Fruit fly (Drosophila melanogaster) whole organism, wandering third instar larva: Measurements from ENCODE around the gene Cyp318a1.

ENCODE experiments used
- Abd-B ChIP-seq: fragments of >200 bp; optimal IDR thresholded peaks from 2 replicates; lab custom pipeline; 2017; ENCODE audit warnings: missing biosample characterization, missing genetic modification characterization
- CG32264 ChIP-seq: fragments of 200-800 bp; sonication (Bioruptor generic); optimal IDR thresholded peaks from 2 replicates; lab custom pipeline; 2016; ENCODE audit warnings: missing biosample characterization, missing genetic modification characterization
- CG9705 ChIP-seq: fragments of 200-800 bp; sonication (Bioruptor generic); optimal IDR thresholded peaks from 2 replicates; lab custom pipeline; 2018; ENCODE audit warnings: missing biosample characterization, mild to moderate bottlenecking, missing genetic modification characterization
- CrebA ChIP-seq: fragments of 200-800 bp; sonication (Bioruptor generic); optimal IDR thresholded peaks from 2 replicates; lab custom pipeline; 2016; ENCODE audit warnings: missing biosample characterization, mild to moderate bottlenecking, missing genetic modification characterization, borderline replicate concordance
- Dfd ChIP-seq: fragments of >200 bp; optimal IDR thresholded peaks from 2 replicates; lab custom pipeline; 2017; ENCODE audit warnings: missing biosample characterization, missing genetic modification characterization
- GATAd ChIP-seq: sonication (Bioruptor generic); optimal IDR thresholded peaks from 2 replicates; lab custom pipeline; 2016; ENCODE audit warnings: missing biosample characterization, missing genetic modification characterization
- HLH106 ChIP-seq: fragments of 200-800 bp; optimal IDR thresholded peaks from 3 replicates; lab custom pipeline; 2019; ENCODE audit warnings: missing biosample characterization, mild to moderate bottlenecking, missing genetic modification characterization, moderate library complexity
- Hnf4 ChIP-seq: fragments of 200-800 bp; sonication (Bioruptor generic); optimal IDR thresholded peaks from 2 replicates; lab custom pipeline; 2016; ENCODE audit warnings: missing biosample characterization, mild to moderate bottlenecking, missing genetic modification characterization
- Hr78 ChIP-seq: fragments of >200 bp; optimal IDR thresholded peaks from 2 replicates; lab custom pipeline; 2017; ENCODE audit warnings: missing biosample characterization, missing genetic modification characterization
- Hr83 ChIP-seq: fragments of 200-300 bp; sonication (Bioruptor generic); optimal IDR thresholded peaks from 2 replicates; lab custom pipeline; 2016; ENCODE audit warnings: missing biosample characterization, mild to moderate bottlenecking, missing genetic modification characterization, moderate library complexity; ENCODE audit not compliant: poor library complexity, severe bottlenecking
- Jra ChIP-seq: sonication (Bioruptor generic); optimal IDR thresholded peaks from 2 replicates; lab custom pipeline; 2016; ENCODE audit warnings: missing biosample characterization, missing genetic modification characterization
- Mio ChIP-seq: sonication (Bioruptor generic); optimal IDR thresholded peaks from 2 replicates; lab custom pipeline; 2016; ENCODE audit warnings: missing biosample characterization, missing genetic modification characterization
- Myc ChIP-seq: fragments of >200 bp; optimal IDR thresholded peaks from 2 replicates; lab custom pipeline; 2017
- N ChIP-seq: fragments of >200 bp; optimal IDR thresholded peaks from 2 replicates; lab custom pipeline; 2018; ENCODE audit warnings: missing biosample characterization, missing external identifiers, missing genetic modification characterization
- OdsH ChIP-seq: fragments of 200-800 bp; sonication (Bioruptor generic); optimal IDR thresholded peaks from 2 replicates; lab custom pipeline; 2016; ENCODE audit warnings: missing biosample characterization, mild to moderate bottlenecking, missing genetic modification characterization
- Rel ChIP-seq, 2 experiments: fragments of 200-800 bp; sonication (Bioruptor generic) in 1 of 2; optimal IDR thresholded peaks; 2 replicates in 1 of 2; 3 replicates in 1 of 2; lab custom pipeline; 2016 to 2019; ENCODE audit warnings: mild to moderate bottlenecking in 2 of 2, missing biosample characterization in 2 of 2, missing genetic modification characterization in 2 of 2, moderate library complexity in 1 of 2
- Sp1 ChIP-seq: fragments of 200-800 bp; sonication (Bioruptor generic); optimal IDR thresholded peaks from 3 replicates; lab custom pipeline; 2019; ENCODE audit warnings: missing biosample characterization, mild to moderate bottlenecking, missing genetic modification characterization, moderate library complexity
- Vsx2 ChIP-seq: fragments of 200-300, 225-300 bp; sonication (Bioruptor generic); optimal IDR thresholded peaks from 2 replicates; lab custom pipeline; 2018; ENCODE audit warnings: missing biosample characterization, missing genetic modification characterization; ENCODE audit not compliant: partially characterized antibody
- brk ChIP-seq: fragments of 200-800 bp; sonication (Bioruptor generic); optimal IDR thresholded peaks from 2 replicates; lab custom pipeline; 2016; ENCODE audit warnings: missing biosample characterization, mild to moderate bottlenecking, missing genetic modification characterization
- dl ChIP-seq, 2 experiments: fragments of 175-275, 200-275 bp in 1 of 2; fragments of 200-275 bp in 1 of 2; sonication (Bioruptor generic); optimal IDR thresholded peaks; lab custom pipeline; 2018; ENCODE audit warnings: mild to moderate bottlenecking in 2 of 2, missing biosample characterization in 2 of 2, missing genetic modification characterization in 2 of 2, moderate library complexity in 2 of 2; ENCODE audit not compliant: partially characterized antibody in 2 of 2, insufficient read depth in 1 of 2
- dsf ChIP-seq: sonication (Bioruptor generic); optimal IDR thresholded peaks from 2 replicates; lab custom pipeline; 2016; ENCODE audit warnings: missing biosample characterization, missing genetic modification characterization, borderline replicate concordance
- ey ChIP-seq: fragments of 200-800 bp; sonication (Bioruptor generic); optimal IDR thresholded peaks from 2 replicates; lab custom pipeline; 2016; ENCODE audit warnings: missing biosample characterization, missing genetic modification characterization
- foxo ChIP-seq, 2 experiments: fragments of 200-800 bp; sonication (Bioruptor generic); optimal IDR thresholded peaks; 2 replicates in 1 of 2; 3 replicates in 1 of 2; lab custom pipeline; 2016 to 2017; ENCODE audit warnings: missing biosample characterization in 2 of 2, missing genetic modification characterization in 2 of 2
- fru ChIP-seq: fragments of 200-800 bp; sonication (Bioruptor generic); optimal IDR thresholded peaks from 3 replicates; lab custom pipeline; 2016; ENCODE audit warnings: missing biosample characterization, mild to moderate bottlenecking, missing genetic modification characterization
- h ChIP-seq: fragments of 200-800 bp; sonication (Bioruptor generic); optimal IDR thresholded peaks from 3 replicates; lab custom pipeline; 2016; ENCODE audit warnings: missing biosample characterization, mild to moderate bottlenecking, missing genetic modification characterization
- jim ChIP-seq: fragments of 175-275, 200-325 bp; sonication (Bioruptor generic); optimal IDR thresholded peaks from 2 replicates; lab custom pipeline; 2016; ENCODE audit warnings: missing biosample characterization, mild to moderate bottlenecking, missing genetic modification characterization
- lola ChIP-seq: fragments of >200 bp; optimal IDR thresholded peaks from 2 replicates; lab custom pipeline; 2017; ENCODE audit warnings: missing biosample characterization, missing genetic modification characterization
- pan ChIP-seq: fragments of >200 bp; optimal IDR thresholded peaks from 2 replicates; lab custom pipeline; 2017
- psq ChIP-seq: fragments of 200-800 bp; sonication (Bioruptor generic); optimal IDR thresholded peaks from 3 replicates; lab custom pipeline; 2017; ENCODE audit warnings: missing biosample characterization, mild to moderate bottlenecking, missing genetic modification characterization, moderate library complexity
- sage ChIP-seq: fragments of 200-800 bp; sonication (Bioruptor generic); optimal IDR thresholded peaks from 2 replicates; lab custom pipeline; 2016; ENCODE audit warnings: missing biosample characterization, mild to moderate bottlenecking, missing genetic modification characterization
- tai ChIP-seq: sonication (Bioruptor generic); optimal IDR thresholded peaks from 2 replicates; lab custom pipeline; 2016; ENCODE audit warnings: missing biosample characterization, missing genetic modification characterization
- usp ChIP-seq: fragments of >200 bp; optimal IDR thresholded peaks from 2 replicates; lab custom pipeline; 2017; ENCODE audit warnings: missing biosample characterization, missing genetic modification characterization
- woc ChIP-seq: sonication (Bioruptor generic); optimal IDR thresholded peaks from 2 replicates; lab custom pipeline; 2016; ENCODE audit warnings: missing biosample characterization, mild to moderate bottlenecking, missing genetic modification characterization

The Cyp318a1 gene

dm6 chrX:12073637-12074036 lies 41.2 kb downstream of the Cyp318a1 start:
- peak; percentile 5 for TF ChIP-seq Sp1 (GFP tag; lab: Kevin White, UChicago)
- TF ChIP-seq foxo (GFP tag; optimal IDR thresholded peaks at IDR 0.05; lab: Kevin White, UChicago), result no peak
- no peak for TF ChIP-seq CrebA (GFP tag; lab: Kevin White, UChicago)
- TF ChIP-seq dl (GFP tag; optimal IDR thresholded peaks at IDR 0.05; lab: Kevin White, UChicago; ENCODE audit: insufficient read depth in 1 of 2, partially characterized antibody in 2 of 2), result no peak
- no peak for TF ChIP-seq Hr78 (GFP tag; lab: Kevin White, UChicago)
- TF ChIP-seq CG9705, result no peak
- TF ChIP-seq jim (GFP tag; lab: Kevin White, UChicago), result no peak
- no peak for TF ChIP-seq psq (GFP tag; lab: Kevin White, UChicago)
- peak; percentile 25 for TF ChIP-seq HLH106 (tag; lab: Kevin White, UChicago)
- no peak for TF ChIP-seq ey (GFP tag; lab: Kevin White, UChicago)
- TF ChIP-seq pan (lab: Kevin White, UChicago), result no peak

DNA sequence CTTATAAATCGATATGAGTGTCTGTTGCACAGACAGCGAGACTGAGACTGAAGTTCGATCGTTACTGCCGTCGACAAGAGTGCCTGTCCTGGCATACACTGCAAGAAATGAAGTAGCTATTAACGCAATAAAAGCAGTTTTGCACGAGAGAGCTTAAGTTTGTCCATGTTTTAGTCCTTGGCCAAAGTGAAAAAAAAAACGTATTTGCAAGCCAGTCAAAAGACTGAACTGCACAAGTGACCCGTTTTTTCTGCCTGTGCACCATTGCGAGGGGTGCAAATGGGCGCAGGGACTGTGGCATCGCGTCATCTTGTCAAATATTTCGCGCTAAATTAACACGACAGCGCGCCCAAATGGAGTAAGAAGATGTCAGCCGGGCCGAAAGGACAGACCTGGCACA lies 43.1 kb downstream of the Cyp318a1 start:
- no peak for TF ChIP-seq OdsH (GFP tag; lab: Kevin White, UChicago)
- TF ChIP-seq foxo (GFP tag; optimal IDR thresholded peaks at IDR 0.05; lab: Kevin White, UChicago), result peak in 1 of 2 experiments; percentile 32
- TF ChIP-seq fru (GFP tag; lab: Kevin White, UChicago), result peak; percentile 19
- TF ChIP-seq, all 38 proteins: peak for 2

DNA sequence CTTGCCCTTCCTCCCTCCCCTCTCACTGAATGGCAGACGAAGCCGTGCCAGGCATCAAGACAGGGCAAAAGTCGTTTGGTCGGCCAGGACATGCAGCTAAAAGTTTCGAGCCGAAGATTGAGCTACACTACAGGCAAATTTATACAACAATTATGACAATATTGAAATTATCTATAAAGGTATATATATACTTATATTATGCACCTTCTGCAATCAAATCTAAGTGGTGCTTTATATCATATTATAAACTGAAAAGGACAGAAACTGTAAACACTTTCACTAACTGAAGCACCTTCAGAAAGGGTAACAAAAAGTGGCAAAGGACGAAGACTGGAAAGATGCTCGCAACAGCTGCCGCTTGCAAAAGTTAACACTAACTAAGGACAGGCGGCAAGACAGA lies 43.8 kb downstream of the Cyp318a1 start:
- TF ChIP-seq Hr83 (GFP tag; lab: Kevin White, UChicago) (no peak), HLH106 (tag; lab: Kevin White, UChicago) (peak; percentile 0), CG9705 (no peak), lola (GFP tag; lab: Kevin White, UChicago) (no peak), GATAd (GFP tag; lab: Kevin White, UChicago) (no peak), Mio (GFP tag; lab: Kevin White, UChicago) (no peak), CG32264 (GFP tag; lab: Kevin White, UChicago) (no peak), jim (GFP tag; lab: Kevin White, UChicago) (no peak)

DNA sequence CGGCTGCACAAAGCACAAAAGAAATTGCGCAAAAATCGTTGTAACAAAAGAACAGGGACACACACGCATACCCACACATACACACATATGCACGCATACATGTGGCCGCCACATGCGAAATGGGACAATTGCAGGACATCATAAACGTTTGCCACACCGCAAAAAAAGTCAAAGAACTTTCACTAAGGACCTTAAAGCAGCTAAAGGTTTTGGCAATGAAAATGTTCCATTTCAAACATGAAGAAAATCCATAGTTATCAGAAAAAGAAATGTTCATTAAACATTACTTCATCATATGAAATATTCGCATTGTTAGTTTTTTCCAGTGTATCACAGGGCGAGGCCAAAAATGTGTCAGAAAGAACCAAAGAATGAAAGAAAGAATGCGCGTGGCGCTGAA lies 49.8 kb downstream of the Cyp318a1 start:
- TF ChIP-seq HLH106 (tag; lab: Kevin White, UChicago) (peak; percentile 20), Mio (GFP tag; lab: Kevin White, UChicago) (no peak), fru (GFP tag; lab: Kevin White, UChicago) (no peak), foxo (GFP tag; optimal IDR thresholded peaks at IDR 0.05; lab: Kevin White, UChicago) (peak in 1 of 2 experiments; percentile 9), Abd-B (GFP tag; lab: Kevin White, UChicago) (no peak), Sp1 (GFP tag; lab: Kevin White, UChicago) (peak; percentile 13), dl (GFP tag; optimal IDR thresholded peaks at IDR 0.05; lab: Kevin White, UChicago; ENCODE audit: insufficient read depth in 1 of 2, partially characterized antibody in 2 of 2) (no peak), CrebA (GFP tag; lab: Kevin White, UChicago) (no peak)

- no peak for TF ChIP-seq psq (GFP tag; lab: Kevin White, UChicago)
- TF ChIP-seq lola (GFP tag; lab: Kevin White, UChicago), result no peak
- TF ChIP-seq dsf (GFP tag; lab: Kevin White, UChicago), result no peak
- peak; percentile 2 for TF ChIP-seq HLH106 (tag; lab: Kevin White, UChicago)
- no peak for TF ChIP-seq woc
- TF ChIP-seq Dfd (GFP tag; lab: Kevin White, UChicago), result no peak
- peak; percentile 5 for TF ChIP-seq h (GFP tag; lab: Kevin White, UChicago)
- no peak for TF ChIP-seq Jra (GFP tag; lab: Kevin White, UChicago)
- TF ChIP-seq Rel (GFP tag; optimal IDR thresholded peaks at IDR 0.05; lab: Kevin White, UChicago), result no peak
- no peak for TF ChIP-seq Rel (tag; optimal IDR thresholded peaks at IDR 0.05; lab: Kevin White, UChicago)
- TF ChIP-seq Sp1 (GFP tag; lab: Kevin White, UChicago), result no peak
- no peak for TF ChIP-seq sage (GFP tag; lab: Kevin White, UChicago)
- TF ChIP-seq Hr83 (GFP tag; lab: Kevin White, UChicago), result no peak
- TF ChIP-seq fru (GFP tag; lab: Kevin White, UChicago), result peak; percentile 7
- no peak for TF ChIP-seq OdsH (GFP tag; lab: Kevin White, UChicago)
- no peak for TF ChIP-seq tai (GFP tag; lab: Kevin White, UChicago)
- TF ChIP-seq N, result no peak
- no peak for TF ChIP-seq usp
- no peak for TF ChIP-seq Myc (lab: Kevin White, UChicago)
- TF ChIP-seq Hnf4 (GFP tag; lab: Kevin White, UChicago), result no peak
- TF ChIP-seq CrebA (GFP tag; lab: Kevin White, UChicago), result no peak
- TF ChIP-seq ey (GFP tag; lab: Kevin White, UChicago), result no peak
- TF ChIP-seq foxo (GFP tag; optimal IDR thresholded peaks at IDR 0.05; lab: Kevin White, UChicago), result peak in 1 of 2 experiments; percentile 1
- TF ChIP-seq Hr78 (GFP tag; lab: Kevin White, UChicago), result no peak
- TF ChIP-seq pan (lab: Kevin White, UChicago), result no peak
- TF ChIP-seq dl (GFP tag; optimal IDR thresholded peaks at IDR 0.05; lab: Kevin White, UChicago; ENCODE audit: insufficient read depth in 1 of 2, partially characterized antibody in 2 of 2), result no peak
- TF ChIP-seq CG9705, result no peak
- no peak for TF ChIP-seq Vsx2 (GFP tag; lab: Kevin White, UChicago)
- no peak for TF ChIP-seq brk (GFP tag; lab: Kevin White, UChicago)
Measured at dm6 chrX:12084406-12084805, 52.0 kb downstream of the Cyp318a1 start.
